Fruit fly (Drosophila melanogaster) Kc167 (cell line): ENCODE results near the gene CG7149.

ENCODE experiments used
- Myc ChIP-seq: fragments of >200 bp; optimal IDR thresholded peaks from 2 replicates; lab custom pipeline; 2017; ENCODE audit warnings: missing external identifiers
- h ChIP-seq: fragments of >200 bp; optimal IDR thresholded peaks from 3 replicates; lab custom pipeline; 2018; ENCODE audit warnings: missing external identifiers
- insv ChIP-seq: fragments of >200 bp; optimal IDR thresholded peaks from 3 replicates; lab custom pipeline; 2018; ENCODE audit warnings: missing external identifiers

dm6 chr2L:7840152-7840551 is 49.8 kb upstream of the CG7149 start, which contains the start of gene CG14537:
- TF ChIP-seq Myc (lab: Kevin White, UChicago) (no peak), insv (no peak), h (lab: Kevin White, UChicago) (no peak)
